Fruit fly (Drosophila melanogaster) whole organism, pupa: Measurements from ENCODE around the gene Fcp3C.

Experiments used
- CG10348 ChIP-seq: fragments of 200-800 bp; sonication (Bioruptor generic); IDR thresholded peaks from 2 replicates; pipeline ENCODE4 v1.3.6; 2022; ENCODE audit warnings: missing biosample characterization, missing genetic modification characterization
- CG12605 ChIP-seq: fragments of 200-800 bp; sonication (Bioruptor generic); IDR thresholded peaks from 2 replicates; pipeline ENCODE4 v1.3.6; 2022; ENCODE audit warnings: missing biosample characterization, missing genetic modification characterization
- CG13204 ChIP-seq: fragments of 200-800 bp; sonication (Bioruptor generic); optimal IDR thresholded peaks from 2 replicates; lab custom pipeline; 2018; ENCODE audit warnings: missing biosample characterization, mild to moderate bottlenecking, missing genetic modification characterization, moderate library complexity
- CG14655 ChIP-seq: fragments of 200-800 bp; sonication (Bioruptor generic); optimal IDR thresholded peaks from 3 replicates; lab custom pipeline; 2017; ENCODE audit warnings: mild to moderate bottlenecking, missing biosample characterization, missing genetic modification reagents, missing genetic modification characterization
- CG15710 ChIP-seq: fragments of 200-800 bp; sonication (Bioruptor generic); optimal IDR thresholded peaks from 2 replicates; lab custom pipeline; 2018; ENCODE audit warnings: missing biosample characterization, mild to moderate bottlenecking, missing genetic modification characterization, moderate library complexity
- CG17806 ChIP-seq: fragments of 200-800 bp; sonication (Bioruptor generic); optimal IDR thresholded peaks from 2 replicates; lab custom pipeline; 2018; ENCODE audit warnings: missing biosample characterization, mild to moderate bottlenecking, missing genetic modification characterization, moderate library complexity
- CG32121 ChIP-seq: fragments of 200-800 bp; sonication (Bioruptor generic); IDR thresholded peaks from 2 replicates; pipeline ENCODE4 v1.3.6; 2022; ENCODE audit warnings: missing biosample characterization, missing genetic modification characterization
- CG34367 ChIP-seq: fragments of 200-800 bp; sonication (Bioruptor generic); optimal IDR thresholded peaks from 2 replicates; lab custom pipeline; 2018; ENCODE audit warnings: missing biosample characterization, mild to moderate bottlenecking, missing genetic modification characterization
- CG4496 ChIP-seq: fragments of 200-800 bp; sonication (Bioruptor generic); IDR thresholded peaks from 3 replicates; pipeline ENCODE4 v1.3.6; 2022; ENCODE audit warnings: missing biosample characterization, missing genetic modification characterization
- CG8159 ChIP-seq: fragments of 200-800 bp; sonication (Bioruptor generic); optimal IDR thresholded peaks from 3 replicates; lab custom pipeline; 2018; ENCODE audit warnings: missing biosample characterization, mild to moderate bottlenecking, missing genetic modification characterization, moderate library complexity
- CG8301 ChIP-seq: fragments of 200-800 bp; sonication (Bioruptor generic); optimal IDR thresholded peaks from 2 replicates; lab custom pipeline; 2018; ENCODE audit warnings: missing biosample characterization, mild to moderate bottlenecking, missing genetic modification characterization
- CG9948 ChIP-seq: fragments of 200-800 bp; sonication (Bioruptor generic); optimal IDR thresholded peaks from 2 replicates; lab custom pipeline; 2018; ENCODE audit warnings: missing biosample characterization, mild to moderate bottlenecking, missing genetic modification characterization, moderate library complexity
- D1 ChIP-seq: fragments of 200-800 bp; sonication (Bioruptor generic); optimal IDR thresholded peaks from 2 replicates; lab custom pipeline; 2018; ENCODE audit warnings: missing biosample characterization, mild to moderate bottlenecking, missing genetic modification characterization, moderate library complexity
- EcR ChIP-seq: fragments of 200-800 bp; sonication (Bioruptor generic); optimal IDR thresholded peaks from 3 replicates; lab custom pipeline; 2019; ENCODE audit warnings: missing biosample characterization, missing genetic modification characterization, mild to moderate bottlenecking, moderate library complexity, missing genetic modification reagents
- Ets98B ChIP-seq: fragments of 200-800 bp; sonication (Bioruptor generic); IDR thresholded peaks from 2 replicates; pipeline ENCODE4 v1.3.6; 2022; ENCODE audit warnings: missing biosample characterization, missing genetic modification characterization
- Pif1A ChIP-seq: fragments of 200-800 bp; sonication (Bioruptor generic); optimal IDR thresholded peaks from 3 replicates; lab custom pipeline; 2016; ENCODE audit warnings: missing biosample characterization, missing genetic modification characterization
- Pif1B ChIP-seq: fragments of 200-800 bp; sonication (Bioruptor generic); optimal IDR thresholded peaks from 3 replicates; lab custom pipeline; 2016; ENCODE audit warnings: missing biosample characterization, missing genetic modification characterization
- Snoo ChIP-seq: fragments of 200-800 bp; sonication (Bioruptor generic); optimal IDR thresholded peaks from 3 replicates; lab custom pipeline; 2017; ENCODE audit warnings: missing biosample characterization, mild to moderate bottlenecking, missing genetic modification characterization, inconsistent platforms
- fd96Ca ChIP-seq: fragments of 200-800 bp; sonication (Bioruptor generic); IDR thresholded peaks from 3 replicates; pipeline ENCODE4 v1.3.6; 2022; ENCODE audit warnings: missing biosample characterization, missing genetic modification characterization
- gl ChIP-seq: fragments of 200-800 bp; sonication (Bioruptor generic); optimal IDR thresholded peaks from 2 replicates; lab custom pipeline; 2018; ENCODE audit warnings: missing biosample characterization, mild to moderate bottlenecking, missing genetic modification characterization
- rn ChIP-seq: fragments of 200-800 bp; sonication (Bioruptor generic); IDR thresholded peaks from 2 replicates; pipeline ENCODE4 v1.3.6; 2022; ENCODE audit warnings: missing biosample characterization, missing genetic modification characterization

Fcp3C gene

DNA sequence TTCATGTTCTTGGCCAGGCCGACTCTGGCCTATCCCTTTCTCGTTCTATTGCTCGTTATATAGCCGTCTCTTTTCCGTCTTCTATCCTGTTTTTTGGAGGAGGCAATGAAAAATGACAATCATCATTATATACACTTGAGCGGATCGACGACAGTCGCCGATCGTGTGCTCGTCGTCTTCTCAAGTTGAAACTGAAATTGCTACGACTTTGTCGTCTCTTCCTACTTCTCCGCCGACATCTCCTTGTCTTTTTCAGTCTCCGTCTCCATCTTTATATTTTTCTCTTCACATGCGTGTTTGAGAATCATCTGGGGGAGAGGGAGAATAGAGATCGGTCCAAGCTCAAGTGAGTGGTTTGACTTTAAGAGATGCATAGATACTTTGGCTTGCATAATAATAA, 33.5 kb downstream of the Fcp3C start:
- TF ChIP-seq CG12605 (no peak), CG15710 (tag; lab: Kevin White, UChicago) (no peak)
- TF ChIP-seq, all 21 proteins: peak for 0

DNA sequence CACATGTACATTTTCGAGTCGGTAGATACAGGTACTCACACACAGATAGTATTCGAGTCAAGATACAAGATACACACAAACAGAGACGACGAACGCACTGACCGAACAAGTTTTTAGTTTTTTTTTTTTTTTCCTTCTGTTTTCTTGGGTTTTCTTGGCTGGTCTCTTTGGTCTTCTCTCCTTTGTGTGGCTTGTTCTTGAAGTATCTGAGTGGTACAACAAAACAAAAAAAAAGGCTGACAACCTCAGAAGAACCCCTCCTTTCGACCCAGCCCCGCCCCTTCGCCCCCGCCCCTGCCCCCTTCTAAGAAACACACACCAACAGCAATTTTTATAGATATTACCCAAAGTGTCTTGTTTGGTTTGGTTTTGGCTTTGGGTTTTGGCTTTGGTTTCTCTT, 34.3 kb downstream of the Fcp3C start:
- TF ChIP-seq CG13204 (peak; percentile 38), CG17806 (tag; lab: Kevin White, UChicago) (no peak), CG15710 (tag; lab: Kevin White, UChicago) (peak; percentile 25), CG14655 (GFP tag; lab: Kevin White, UChicago) (no peak), CG9948 (no peak), fd96Ca (GFP tag; lab: Robert Waterston, UW) (no peak), EcR (GFP tag; lab: Kevin White, UChicago) (peak; percentile 71), Snoo (tag; lab: Kevin White, UChicago) (no peak), CG8301 (tag; lab: Kevin White, UChicago) (no peak), rn (no peak), gl (tag; lab: Kevin White, UChicago) (peak; percentile 13), CG34367 (peak; percentile 24), Pif1A (GFP tag; lab: Kevin White, UChicago) (no peak), CG8159 (tag; lab: Kevin White, UChicago) (no peak), Ets98B (no peak), CG32121 (GFP tag; lab: Robert Waterston, UW) (no peak), D1 (no peak), CG12605 (peak; percentile 25; the same call in 1 of the 2 replicates), CG4496 (no peak)
- TF ChIP-seq, all 21 proteins: peak for 6

- TF ChIP-seq EcR (GFP tag; lab: Kevin White, UChicago) (no peak), CG9948 (no peak), CG13204 (no peak), CG14655 (GFP tag; lab: Kevin White, UChicago) (no peak), CG8159 (tag; lab: Kevin White, UChicago) (no peak), Pif1B (GFP tag; lab: Kevin White, UChicago) (no peak), CG10348 (GFP tag; lab: Robert Waterston, UW) (no peak), D1 (no peak), Pif1A (GFP tag; lab: Kevin White, UChicago) (no peak), CG17806 (tag; lab: Kevin White, UChicago) (no peak), CG32121 (GFP tag; lab: Robert Waterston, UW) (no peak), Snoo (tag; lab: Kevin White, UChicago) (no peak), Ets98B (no peak)
These were observed 36.3 kb downstream of the Fcp3C start for dm6 chrX:3137853-3138418.

- TF ChIP-seq CG4496 (0 out of 3 replicates have a peak, but pooled peaks have one; percentile 36), CG9948 (no peak), EcR (GFP tag; lab: Kevin White, UChicago) (peak; percentile 27), Pif1B (GFP tag; lab: Kevin White, UChicago) (peak; percentile 10)
These were observed 37.8 kb downstream of the Fcp3C start for dm6 chrX:3136338-3137086.

DNA sequence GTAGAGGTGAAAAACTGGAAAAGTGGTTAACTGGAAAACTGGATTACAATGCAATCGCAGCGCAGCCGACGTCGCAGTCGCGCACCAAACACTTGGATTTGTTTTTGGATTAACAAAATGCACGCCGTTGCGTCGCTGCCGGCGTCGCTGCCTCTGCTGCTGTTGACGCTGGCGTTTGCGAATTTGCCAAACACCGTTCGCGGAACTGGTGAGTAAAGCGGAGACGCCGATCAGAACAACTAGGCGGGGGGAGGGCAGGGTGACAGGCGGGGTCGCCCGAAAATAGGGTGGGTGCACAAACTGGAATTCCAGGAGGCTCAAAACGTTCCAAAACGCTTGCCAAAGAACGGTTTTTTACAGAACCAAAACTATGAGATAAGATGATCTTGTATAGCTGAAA, 38.7 kb downstream of the Fcp3C start:
- TF ChIP-seq EcR (GFP tag; lab: Kevin White, UChicago) (no peak), CG10348 (GFP tag; lab: Robert Waterston, UW) (no peak), CG8159 (tag; lab: Kevin White, UChicago) (no peak), CG14655 (GFP tag; lab: Kevin White, UChicago) (no peak), Pif1A (GFP tag; lab: Kevin White, UChicago) (no peak), CG15710 (tag; lab: Kevin White, UChicago) (no peak), CG4496 (no peak), Snoo (tag; lab: Kevin White, UChicago) (no peak), CG13204 (no peak), CG8301 (tag; lab: Kevin White, UChicago) (no peak), CG9948 (no peak), fd96Ca (GFP tag; lab: Robert Waterston, UW) (no peak), Pif1B (GFP tag; lab: Kevin White, UChicago) (no peak), CG12605 (no peak)

DNA sequence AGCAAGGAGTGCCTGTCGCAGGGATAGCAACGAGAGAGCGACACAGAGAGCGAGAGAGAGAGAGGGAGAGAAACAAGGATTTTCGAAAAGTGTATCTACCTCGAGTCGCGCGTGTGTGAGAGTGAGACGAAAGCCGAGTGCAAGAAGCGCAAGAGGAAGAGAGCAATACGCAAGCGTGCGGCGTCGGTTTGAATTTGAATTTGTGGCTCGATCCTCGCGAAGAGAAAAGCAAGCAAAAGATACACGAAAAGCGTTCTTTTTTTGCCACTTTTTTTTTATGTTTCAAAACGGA, 39.2 kb downstream of the Fcp3C start:
- TF ChIP-seq CG32121 (GFP tag; lab: Robert Waterston, UW) (no peak), D1 (no peak), rn (no peak), Pif1B (GFP tag; lab: Kevin White, UChicago) (no peak), CG14655 (GFP tag; lab: Kevin White, UChicago) (no peak), CG13204 (no peak), CG8159 (tag; lab: Kevin White, UChicago) (no peak)
- TF ChIP-seq, all 21 proteins: peak for 0
